Fruit fly (Drosophila melanogaster) whole organism, wandering third instar larva: ENCODE results near the gene CG14205.
A peak's percentile ranks its signal among the peaks of the same experiment; 100 is the strongest.

Experiments used
- Abd-B ChIP-seq: fragments of >200 bp; optimal IDR thresholded peaks from 2 replicates; lab custom pipeline; 2017; ENCODE audit warnings: missing biosample characterization, missing genetic modification characterization
- CG32264 ChIP-seq: fragments of 200-800 bp; sonication (Bioruptor generic); optimal IDR thresholded peaks from 2 replicates; lab custom pipeline; 2016; ENCODE audit warnings: missing biosample characterization, missing genetic modification characterization
- CG9705 ChIP-seq: fragments of 200-800 bp; sonication (Bioruptor generic); optimal IDR thresholded peaks from 2 replicates; lab custom pipeline; 2018; ENCODE audit warnings: missing biosample characterization, mild to moderate bottlenecking, missing genetic modification characterization
- CrebA ChIP-seq: fragments of 200-800 bp; sonication (Bioruptor generic); optimal IDR thresholded peaks from 2 replicates; lab custom pipeline; 2016; ENCODE audit warnings: missing biosample characterization, mild to moderate bottlenecking, missing genetic modification characterization, borderline replicate concordance
- Dfd ChIP-seq: fragments of >200 bp; optimal IDR thresholded peaks from 2 replicates; lab custom pipeline; 2017; ENCODE audit warnings: missing biosample characterization, missing genetic modification characterization
- Dif ChIP-seq: fragments of 200-275, 200-300 bp; sonication (Bioruptor generic); optimal IDR thresholded peaks from 2 replicates; lab custom pipeline; 2018; ENCODE audit warnings: missing biosample characterization, missing genetic modification characterization; ENCODE audit not compliant: partially characterized antibody
- HLH106 ChIP-seq: fragments of 200-800 bp; optimal IDR thresholded peaks from 3 replicates; lab custom pipeline; 2019; ENCODE audit warnings: missing biosample characterization, mild to moderate bottlenecking, missing genetic modification characterization, moderate library complexity
- Hnf4 ChIP-seq: fragments of 200-800 bp; sonication (Bioruptor generic); optimal IDR thresholded peaks from 2 replicates; lab custom pipeline; 2016; ENCODE audit warnings: missing biosample characterization, mild to moderate bottlenecking, missing genetic modification characterization
- Hr78 ChIP-seq: fragments of >200 bp; optimal IDR thresholded peaks from 2 replicates; lab custom pipeline; 2017; ENCODE audit warnings: missing biosample characterization, missing genetic modification characterization
- Hr83 ChIP-seq: fragments of 200-300 bp; sonication (Bioruptor generic); optimal IDR thresholded peaks from 2 replicates; lab custom pipeline; 2016; ENCODE audit warnings: missing biosample characterization, mild to moderate bottlenecking, missing genetic modification characterization, moderate library complexity; ENCODE audit not compliant: poor library complexity, severe bottlenecking
- Jra ChIP-seq: sonication (Bioruptor generic); optimal IDR thresholded peaks from 2 replicates; lab custom pipeline; 2016; ENCODE audit warnings: missing biosample characterization, missing genetic modification characterization
- Mio ChIP-seq: sonication (Bioruptor generic); optimal IDR thresholded peaks from 2 replicates; lab custom pipeline; 2016; ENCODE audit warnings: missing biosample characterization, missing genetic modification characterization
- Myc ChIP-seq: fragments of >200 bp; optimal IDR thresholded peaks from 2 replicates; lab custom pipeline; 2017
- N ChIP-seq: fragments of >200 bp; optimal IDR thresholded peaks from 2 replicates; lab custom pipeline; 2018; ENCODE audit warnings: missing biosample characterization, missing external identifiers, missing genetic modification characterization
- OdsH ChIP-seq: fragments of 200-800 bp; sonication (Bioruptor generic); optimal IDR thresholded peaks from 2 replicates; lab custom pipeline; 2016; ENCODE audit warnings: missing biosample characterization, mild to moderate bottlenecking, missing genetic modification characterization
- Rel ChIP-seq, 2 experiments: fragments of 200-800 bp; sonication (Bioruptor generic) in 1 of 2; optimal IDR thresholded peaks; 2 replicates in 1 of 2; 3 replicates in 1 of 2; lab custom pipeline; 2016 to 2019; ENCODE audit warnings: mild to moderate bottlenecking in 2 of 2, missing biosample characterization in 2 of 2, missing genetic modification characterization in 2 of 2, moderate library complexity in 1 of 2
- Sp1 ChIP-seq: fragments of 200-800 bp; sonication (Bioruptor generic); optimal IDR thresholded peaks from 3 replicates; lab custom pipeline; 2019; ENCODE audit warnings: missing biosample characterization, mild to moderate bottlenecking, missing genetic modification characterization, moderate library complexity
- br ChIP-seq: fragments of 200-800 bp; sonication (Bioruptor generic); optimal IDR thresholded peaks from 2 replicates; lab custom pipeline; 2016; ENCODE audit warnings: missing biosample characterization, missing genetic modification characterization
- brk ChIP-seq: fragments of 200-800 bp; sonication (Bioruptor generic); optimal IDR thresholded peaks from 2 replicates; lab custom pipeline; 2016; ENCODE audit warnings: missing biosample characterization, mild to moderate bottlenecking, missing genetic modification characterization
- dl ChIP-seq, 2 experiments: fragments of 175-275, 200-275 bp in 1 of 2; fragments of 200-275 bp in 1 of 2; sonication (Bioruptor generic); optimal IDR thresholded peaks; lab custom pipeline; 2018; ENCODE audit warnings: mild to moderate bottlenecking in 2 of 2, missing biosample characterization in 2 of 2, missing genetic modification characterization in 2 of 2, moderate library complexity in 2 of 2; ENCODE audit not compliant: partially characterized antibody in 2 of 2, insufficient read depth in 1 of 2
- dmrt93B ChIP-seq: fragments of 200-800 bp; sonication (Bioruptor generic); optimal IDR thresholded peaks from 2 replicates; lab custom pipeline; 2018; ENCODE audit warnings: missing biosample characterization, mild to moderate bottlenecking, missing genetic modification characterization
- dsf ChIP-seq: sonication (Bioruptor generic); optimal IDR thresholded peaks from 2 replicates; lab custom pipeline; 2016; ENCODE audit warnings: missing biosample characterization, missing genetic modification characterization, borderline replicate concordance
- ey ChIP-seq: fragments of 200-800 bp; sonication (Bioruptor generic); optimal IDR thresholded peaks from 2 replicates; lab custom pipeline; 2016; ENCODE audit warnings: missing biosample characterization, missing genetic modification characterization
- foxo ChIP-seq, 2 experiments: fragments of 200-800 bp; sonication (Bioruptor generic); optimal IDR thresholded peaks; 2 replicates in 1 of 2; 3 replicates in 1 of 2; lab custom pipeline; 2016 to 2017; ENCODE audit warnings: missing biosample characterization in 2 of 2, missing genetic modification characterization in 2 of 2
- fru ChIP-seq: fragments of 200-800 bp; sonication (Bioruptor generic); optimal IDR thresholded peaks from 3 replicates; lab custom pipeline; 2016; ENCODE audit warnings: missing biosample characterization, mild to moderate bottlenecking, missing genetic modification characterization
- h ChIP-seq: fragments of 200-800 bp; sonication (Bioruptor generic); optimal IDR thresholded peaks from 3 replicates; lab custom pipeline; 2016; ENCODE audit warnings: missing biosample characterization, mild to moderate bottlenecking, missing genetic modification characterization
- jim ChIP-seq: fragments of 175-275, 200-325 bp; sonication (Bioruptor generic); optimal IDR thresholded peaks from 2 replicates; lab custom pipeline; 2016; ENCODE audit warnings: missing biosample characterization, mild to moderate bottlenecking, missing genetic modification characterization
- lola ChIP-seq: fragments of >200 bp; optimal IDR thresholded peaks from 2 replicates; lab custom pipeline; 2017; ENCODE audit warnings: missing biosample characterization, missing genetic modification characterization
- pan ChIP-seq: fragments of >200 bp; optimal IDR thresholded peaks from 2 replicates; lab custom pipeline; 2017
- psq ChIP-seq: fragments of 200-800 bp; sonication (Bioruptor generic); optimal IDR thresholded peaks from 3 replicates; lab custom pipeline; 2017; ENCODE audit warnings: missing biosample characterization, mild to moderate bottlenecking, missing genetic modification characterization, moderate library complexity
- rgr ChIP-seq: fragments of 200-800 bp; sonication (Bioruptor generic); optimal IDR thresholded peaks from 3 replicates; lab custom pipeline; 2016; ENCODE audit warnings: missing biosample characterization, mild to moderate bottlenecking, missing genetic modification characterization
- sv ChIP-seq: fragments of 200-800 bp; sonication (Bioruptor generic); optimal IDR thresholded peaks from 3 replicates; lab custom pipeline; 2016; ENCODE audit warnings: missing biosample characterization, missing genetic modification characterization
- tai ChIP-seq: sonication (Bioruptor generic); optimal IDR thresholded peaks from 2 replicates; lab custom pipeline; 2016; ENCODE audit warnings: missing biosample characterization, missing genetic modification characterization
- usp ChIP-seq: fragments of >200 bp; optimal IDR thresholded peaks from 2 replicates; lab custom pipeline; 2017; ENCODE audit warnings: missing biosample characterization, missing genetic modification characterization
- woc ChIP-seq: sonication (Bioruptor generic); optimal IDR thresholded peaks from 2 replicates; lab custom pipeline; 2016; ENCODE audit warnings: missing biosample characterization, mild to moderate bottlenecking, missing genetic modification characterization

Gene CG14205

DNA sequence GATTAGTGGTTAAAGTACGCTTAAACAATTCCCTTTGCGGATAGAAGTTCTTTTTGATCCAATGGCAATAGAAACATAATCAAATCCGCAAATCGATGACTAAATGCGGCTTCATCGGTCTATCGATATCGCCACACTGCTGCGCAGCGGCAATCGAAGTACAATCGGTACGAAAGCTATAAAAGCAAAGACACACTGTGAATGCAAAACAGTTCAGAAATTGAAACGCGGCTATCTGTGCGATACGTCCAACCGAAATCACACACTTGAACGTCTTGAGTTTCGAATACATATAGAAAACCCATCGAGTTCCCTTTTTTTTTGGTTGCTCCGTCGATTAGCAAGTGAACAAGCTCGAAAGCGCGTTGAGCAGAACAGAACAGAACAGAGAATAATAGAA lies 12.6 kb downstream of the CG14205 start, which contains the start of gene CG14207:
TSS of gene CG14207 (plus strand) at position 203 of the 400 bp plus-strand sequence.
- peak; percentile 38 for TF ChIP-seq fru
- peak; percentile 35 for TF ChIP-seq OdsH (GFP tag; lab: Kevin White, UChicago)
- peak; percentile 45 for TF ChIP-seq rgr (GFP tag; lab: Kevin White, UChicago)
- TF ChIP-seq ey (GFP tag; lab: Kevin White, UChicago) = no peak
- no peak for TF ChIP-seq tai (GFP tag; lab: Kevin White, UChicago)
- TF ChIP-seq Abd-B (GFP tag; lab: Kevin White, UChicago) = no peak
- no peak for TF ChIP-seq Rel (GFP tag; optimal IDR thresholded peaks at IDR 0.05; lab: Kevin White, UChicago)
- TF ChIP-seq Rel (tag; optimal IDR thresholded peaks at IDR 0.05; lab: Kevin White, UChicago) = peak; percentile 60
- TF ChIP-seq Hnf4 (GFP tag; lab: Kevin White, UChicago) = peak; percentile 63
- TF ChIP-seq Myc (lab: Kevin White, UChicago) = no peak
- peak; percentile 43 for TF ChIP-seq psq (GFP tag; lab: Kevin White, UChicago)
- TF ChIP-seq CrebA = no peak
- no peak for TF ChIP-seq jim (GFP tag; lab: Kevin White, UChicago)
- TF ChIP-seq h (GFP tag; lab: Kevin White, UChicago) = peak; percentile 52
- peak; percentile 37 for TF ChIP-seq Sp1
- TF ChIP-seq dmrt93B = no peak
- TF ChIP-seq Dif (GFP tag; lab: Kevin White, UChicago) = peak; percentile 11
- peak; percentile 39 for TF ChIP-seq br (GFP tag; lab: Kevin White, UChicago)
- peak in 1 of 2 experiments; percentile 21 for TF ChIP-seq dl (GFP tag; optimal IDR thresholded peaks at IDR 0.05; lab: Kevin White, UChicago; ENCODE audit: insufficient read depth in 1 of 2, partially characterized antibody in 2 of 2)
- peak in 1 of 2 experiments; percentile 25 for TF ChIP-seq foxo (GFP tag; optimal IDR thresholded peaks at IDR 0.05; lab: Kevin White, UChicago)

- TF ChIP-seq CrebA (no peak), Dfd (no peak), woc (GFP tag; lab: Kevin White, UChicago) (no peak), Hr78 (GFP tag; lab: Kevin White, UChicago) (no peak), Myc (lab: Kevin White, UChicago) (no peak), usp (GFP tag; lab: Kevin White, UChicago) (no peak), dsf (no peak), Sp1 (no peak), brk (no peak), Dif (GFP tag; lab: Kevin White, UChicago) (no peak), dl (GFP tag; optimal IDR thresholded peaks at IDR 0.05; lab: Kevin White, UChicago; ENCODE audit: insufficient read depth in 1 of 2, partially characterized antibody in 2 of 2) (no peak), Mio (GFP tag; lab: Kevin White, UChicago) (no peak), ey (GFP tag; lab: Kevin White, UChicago) (no peak), N (GFP tag; lab: Kevin White, UChicago) (no peak), sv (no peak)
- TF ChIP-seq, all 38 proteins: peak for 0
Measured at dm6 chrX:19605915-19606314, 13.5 kb downstream of the CG14205 start.

dm6 chrX:19606558-19606957 lies 14.1 kb downstream of the CG14205 start:
- TF ChIP-seq CrebA (no peak), Jra (GFP tag; lab: Kevin White, UChicago) (no peak), rgr (GFP tag; lab: Kevin White, UChicago) (no peak), Hr78 (GFP tag; lab: Kevin White, UChicago) (no peak), dmrt93B (no peak), pan (lab: Kevin White, UChicago) (no peak)

DNA sequence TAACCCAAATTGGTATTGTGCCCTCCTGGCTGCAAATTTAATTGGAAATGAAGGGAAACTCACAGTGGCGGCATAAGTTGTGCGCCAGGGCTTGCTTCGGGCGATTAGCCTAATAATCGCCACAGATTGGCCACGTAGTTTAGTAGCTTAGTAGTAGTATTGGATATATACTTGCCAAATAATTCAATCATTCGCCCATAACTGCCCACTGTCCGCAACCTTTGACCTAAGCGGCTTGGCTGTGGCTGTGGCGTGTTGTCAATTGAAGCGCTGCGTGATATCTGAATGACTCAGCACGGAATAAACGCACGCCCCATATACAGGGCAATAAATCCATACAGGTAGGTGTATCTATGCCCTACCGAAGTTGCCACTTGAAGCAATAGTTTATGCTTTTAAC lies 14.6 kb downstream of the CG14205 start:
- TF ChIP-seq CG32264 (GFP tag; lab: Kevin White, UChicago) (no peak), brk (no peak), Abd-B (GFP tag; lab: Kevin White, UChicago) (no peak), Hr83 (GFP tag; lab: Kevin White, UChicago) (no peak), pan (lab: Kevin White, UChicago) (no peak), Hnf4 (GFP tag; lab: Kevin White, UChicago) (no peak), OdsH (GFP tag; lab: Kevin White, UChicago) (no peak), lola (GFP tag; lab: Kevin White, UChicago) (no peak), Jra (GFP tag; lab: Kevin White, UChicago) (no peak), CG9705 (GFP tag; lab: Kevin White, UChicago) (no peak), HLH106 (tag; lab: Kevin White, UChicago) (no peak)
